Fruit fly (Drosophila melanogaster): ENCODE results near the gene D19A.

D19A gene

dm6 chr3L:6184884-6185438 lies 4.0 kb downstream of the D19A start, which contains the start of the genes D19B and CG43293 (continued):
- TF ChIP-seq E2f2 (GFP tag; IDR thresholded peaks at IDR 0.05) (peak; percentile 69), stwl (tag; optimal IDR thresholded peaks at IDR 0.05) (peak; percentile 90), phol (tag; optimal IDR thresholded peaks at IDR 0.05) (peak; percentile 81), dati (GFP tag; IDR thresholded peaks at IDR 0.05) (peak; percentile 57; the same call in 1 of the 2 replicates), fd3F (GFP tag; optimal IDR thresholded peaks at IDR 0.05) (peak; percentile 81), Gug (GFP tag; IDR thresholded peaks at IDR 0.05) (peak; percentile 97), MBD-R2 (GFP tag; IDR thresholded peaks at IDR 0.05) (peak; percentile 98), ato (GFP tag; IDR thresholded peaks at IDR 0.05; ENCODE audit: partially characterized antibody) (peak; percentile 62), wor (GFP tag; IDR thresholded peaks at IDR 0.05) (peak; percentile 79), CG15269 (tag; optimal IDR thresholded peaks at IDR 0.05) (peak; percentile 89), Fer2 (tag; optimal IDR thresholded peaks at IDR 0.05) (peak; percentile 71), grau (tag; optimal IDR thresholded peaks at IDR 0.05) (peak; percentile 85), nmo (GFP tag; optimal IDR thresholded peaks at IDR 0.05) (peak; percentile 78), CG30403 (GFP tag; optimal IDR thresholded peaks at IDR 0.05) (peak; percentile 92), D19B (GFP tag; optimal IDR thresholded peaks at IDR 0.05) (peak; percentile 100), HLH4C (GFP tag; IDR thresholded peaks at IDR 0.05; ENCODE audit: partially characterized antibody) (peak; percentile 43; the same call in 1 of the 3 replicates), wek (GFP tag; optimal IDR thresholded peaks at IDR 0.05) (peak; percentile 52), GATAe (GFP tag; conservative IDR thresholded peaks at IDR 0.05) (no peak; the same call in 1 of the 2 replicates), E2f1 (GFP tag; IDR thresholded peaks at IDR 0.05) (peak; percentile 91), CG10209 (GFP tag; optimal IDR thresholded peaks at IDR 0.05) (peak; percentile 91), CG32532 (GFP tag; IDR thresholded peaks at IDR 0.05) (peak; percentile 97), MESR4 (GFP tag; optimal IDR thresholded peaks at IDR 0.05) (peak; percentile 92), CG12071 (GFP tag; optimal IDR thresholded peaks at IDR 0.05) (peak; percentile 88), CHES-1-like (GFP tag; optimal IDR thresholded peaks at IDR 0.05) (peak; percentile 92), eve (GFP tag; optimal IDR thresholded peaks at IDR 0.05) (no peak), CG12155 (GFP tag; optimal IDR thresholded peaks at IDR 0.05) (peak; percentile 100), CG32767 (GFP tag; IDR thresholded peaks at IDR 0.05) (peak; percentile 84), CG10462 (GFP tag; optimal IDR thresholded peaks at IDR 0.05) (peak; percentile 82), CG14965 (GFP tag; optimal IDR thresholded peaks at IDR 0.05; ENCODE audit: borderline replicate concordance) (no peak), CG10565 (GFP tag; optimal IDR thresholded peaks at IDR 0.05) (no peak), ara (GFP tag; IDR thresholded peaks at IDR 0.05) (peak; percentile 88), amos (GFP tag; IDR thresholded peaks at IDR 0.05; ENCODE audit: partially characterized antibody) (peak; percentile 55; the same call in 1 of the 2 replicates), CG14860 (GFP tag; IDR thresholded peaks at IDR 0.05; ENCODE audit: partially characterized antibody) (no peak), h (optimal IDR thresholded peaks at IDR 0.05) (no peak), CG10543 (GFP tag; optimal IDR thresholded peaks at IDR 0.05) (peak; percentile 78), CG2889 (GFP tag; IDR thresholded peaks at IDR 0.05) (peak; percentile 88), ERR (GFP tag; optimal IDR thresholded peaks at IDR 0.05) (peak; percentile 90), Dbx (GFP tag; IDR thresholded peaks at IDR 0.05) (peak; percentile 90), CTCF (GFP tag; optimal IDR thresholded peaks at IDR 0.05) (no peak), CG11696 (GFP tag; IDR thresholded peaks at IDR 0.05) (peak; percentile 99), zfh1 (GFP tag; IDR thresholded peaks at IDR 0.05) (peak; percentile 93), tll (GFP tag; optimal IDR thresholded peaks at IDR 0.05) (peak in 1 of 2 experiments; percentile 76), Side (GFP tag; optimal IDR thresholded peaks at IDR 0.05) (peak; percentile 77), bab2 (GFP tag; optimal IDR thresholded peaks at IDR 0.05) (peak; percentile 91), CG4854 (GFP tag; optimal IDR thresholded peaks at IDR 0.05) (peak; percentile 73), CG2116 (GFP tag; optimal IDR thresholded peaks at IDR 0.05) (peak; percentile 64), gce (GFP tag; IDR thresholded peaks at IDR 0.05) (peak; percentile 92), az2 (GFP tag; optimal IDR thresholded peaks at IDR 0.05) (peak; percentile 94), CG3407 (GFP tag; optimal IDR thresholded peaks at IDR 0.05) (peak; percentile 65), Dref (GFP tag; IDR thresholded peaks at IDR 0.05) (peak; percentile 86), Tbp (GFP tag; optimal IDR thresholded peaks at IDR 0.05) (no peak)
